Worm (Caenorhabditis elegans) whole organism, L3 larva: ENCODE results near the gene ell-1.

Experiments used
- nhr-77 ChIP-seq: fragments of 150-350 bp; optimal IDR thresholded peaks from 2 replicates; lab custom pipeline; 2014; ENCODE audit warnings: missing biosample characterization, missing genetic modification characterization
- skn-1 ChIP-seq: fragments of 150-350 bp; optimal IDR thresholded peaks from 2 replicates; lab custom pipeline; 2014; ENCODE audit warnings: missing biosample characterization, missing genetic modification characterization
- snpc-4 ChIP-seq: fragments of 150-350 bp; optimal IDR thresholded peaks from 2 replicates; lab custom pipeline; 2014; ENCODE audit warnings: missing biosample characterization, missing genetic modification characterization
- zag-1 ChIP-seq: fragments of 150-350 bp; optimal IDR thresholded peaks from 2 replicates; lab custom pipeline; 2014; ENCODE audit warnings: missing biosample characterization, missing genetic modification characterization

DNA sequence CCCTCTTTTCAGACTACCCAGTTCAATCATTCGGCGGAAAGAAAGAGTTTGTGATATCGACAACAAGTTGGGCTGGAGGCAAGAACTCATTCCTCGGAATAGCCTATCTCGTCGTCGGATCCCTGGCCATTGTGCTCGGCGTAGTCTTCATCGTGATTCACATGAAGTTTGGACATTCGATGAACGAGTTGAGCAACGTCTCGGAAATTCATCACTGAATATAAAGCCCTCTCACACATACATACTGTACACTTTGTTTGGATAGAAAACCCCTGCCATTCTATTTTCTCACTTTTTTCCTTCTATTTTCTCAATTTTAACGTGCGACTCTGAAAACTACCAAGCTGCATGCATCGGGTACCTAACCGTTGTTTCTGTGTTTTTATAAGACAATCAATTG, 55.2 kb downstream of the ell-1 start, which contains the start of gene R08C7.12:
- TF ChIP-seq nhr-77 (tag; lab: Kevin White, UChicago), result no peak
- TF ChIP-seq snpc-4, result no peak
- no peak for TF ChIP-seq skn-1
- TF ChIP-seq zag-1 (tag; lab: Kevin White, UChicago), result no peak
